Worm (Caenorhabditis elegans): ENCODE measurements around the gene Y17G9B.4.

The Y17G9B.4 gene

ce11 chrIV:4705182-4705581, 46.7 kb upstream of the Y17G9B.4 start (continued):
- TF ChIP-seq K12H6.12 (tag; optimal IDR thresholded peaks at IDR 0.05) (peak; percentile 77), chd-7 (tag; optimal IDR thresholded peaks at IDR 0.05) (no peak), F57A8.1 (GFP tag; optimal IDR thresholded peaks at IDR 0.05) (no peak), sea-2 (GFP tag; IDR thresholded peaks at IDR 0.05) (no peak), sdz-38 (tag; optimal IDR thresholded peaks at IDR 0.05) (no peak), ceh-100 (GFP tag; IDR thresholded peaks at IDR 0.05) (no peak), snpc-3.4 (tag; optimal IDR thresholded peaks at IDR 0.05) (no peak), lag-1 (GFP tag; IDR thresholded peaks at IDR 0.05) (no peak), hsf-1 (GFP tag; IDR thresholded peaks at IDR 0.05) (0 out of 2 replicates have a peak, but pooled peaks have one; percentile 15), ceh-27 (GFP tag; optimal IDR thresholded peaks at IDR 0.05) (peak; percentile 28), lin-26 (GFP tag; IDR thresholded peaks at IDR 0.05) (peak; percentile 63; the same call in 1 of the 2 replicates), mcd-1 (GFP tag; IDR thresholded peaks at IDR 0.05) (peak; percentile 65), zfh-2 (GFP tag; conservative IDR thresholded peaks at IDR 0.05) (peak; percentile 97), hmg-20 (GFP tag; IDR thresholded peaks at IDR 0.05) (no peak), ztf-28 (GFP tag; IDR thresholded peaks at IDR 0.05) (no peak), lsl-1 (GFP tag; optimal IDR thresholded peaks at IDR 0.05) (no peak), Y53G8AR.9 (GFP tag; conservative IDR thresholded peaks at IDR 0.05) (no peak), ama-1 (optimal IDR thresholded peaks at IDR 0.05) (no peak), ama-1 (GFP tag; optimal IDR thresholded peaks at IDR 0.05) (no peak), atf-7 (tag; optimal IDR thresholded peaks at IDR 0.05) (no peak), dpl-1 (GFP tag; optimal IDR thresholded peaks at IDR 0.05) (no peak), lir-1 (GFP tag; conservative IDR thresholded peaks at IDR 0.05) (no peak), B0019.2 (GFP tag; conservative IDR thresholded peaks at IDR 0.05) (no peak), T26A5.8 (tag; optimal IDR thresholded peaks at IDR 0.05) (no peak), hmg-1.2 (GFP tag; IDR thresholded peaks at IDR 0.05) (peak; percentile 48; the same call in 1 of the 2 replicates), ets-4 (GFP tag; optimal IDR thresholded peaks at IDR 0.05) (peak; percentile 71), Y67H2A.10 (GFP tag; conservative IDR thresholded peaks at IDR 0.05) (no peak), sptf-2 (GFP tag; optimal IDR thresholded peaks at IDR 0.05) (peak; percentile 25), akir-1 (GFP tag; optimal IDR thresholded peaks at IDR 0.05) (no peak), repo-1 (tag; optimal IDR thresholded peaks at IDR 0.05) (peak; percentile 21), F55B11.4 (tag; optimal IDR thresholded peaks at IDR 0.05; ENCODE audit: borderline replicate concordance, insufficient read depth) (no peak), ztf-26 (tag; optimal IDR thresholded peaks at IDR 0.05) (peak; percentile 15), ceh-40 (GFP tag; IDR thresholded peaks at IDR 0.05) (no peak), bed-1 (GFP tag; IDR thresholded peaks at IDR 0.05) (no peak), hrde-1 (tag; optimal IDR thresholded peaks at IDR 0.05; ENCODE audit: borderline replicate concordance) (no peak), Y53F4B.3 (GFP tag; IDR thresholded peaks at IDR 0.05) (no peak), ztf-22 (GFP tag; optimal IDR thresholded peaks at IDR 0.05) (no peak), aptf-3 (GFP tag; IDR thresholded peaks at IDR 0.05) (no peak), rec-8 (tag; optimal IDR thresholded peaks at IDR 0.05) (no peak), let-526 (GFP tag; IDR thresholded peaks at IDR 0.05) (0 out of 2 replicates have a peak, but pooled peaks have one; percentile 47), egrh-3 (GFP tag; IDR thresholded peaks at IDR 0.05) (peak; percentile 50; the same call in 1 of the 2 replicates), lin-40 (tag; optimal IDR thresholded peaks at IDR 0.05) (peak; percentile 64), F22D6.2 (tag; optimal IDR thresholded peaks at IDR 0.05) (no peak), ztf-6 (GFP tag; IDR thresholded peaks at IDR 0.05) (no peak), attf-6 (GFP tag; IDR thresholded peaks at IDR 0.05) (no peak), gei-17 (GFP tag; optimal IDR thresholded peaks at IDR 0.05) (no peak), F57C9.4 (tag; optimal IDR thresholded peaks at IDR 0.05) (no peak)

All from whole organism, young adult.